Fruit fly (Drosophila melanogaster): ENCODE results near the gene Spn.

Gene Spn

dm6 chr3L:2599214-2599730 is 45.2 kb upstream of the Spn start, which contains the start of the genes CG16985 and CG12182 (continued):
- TF ChIP-seq tap (tag; optimal IDR thresholded peaks at IDR 0.05) (no peak), Six4 (GFP tag; optimal IDR thresholded peaks at IDR 0.05) (no peak), CG1603 (tag; optimal IDR thresholded peaks at IDR 0.05) (no peak), CG2116 (GFP tag; optimal IDR thresholded peaks at IDR 0.05) (peak; percentile 62), Lhr (GFP tag; optimal IDR thresholded peaks at IDR 0.05) (no peak), danr (GFP tag; IDR thresholded peaks at IDR 0.05) (no peak), jigr1 (GFP tag; IDR thresholded peaks at IDR 0.05) (no peak), CG15696 (tag; optimal IDR thresholded peaks at IDR 0.05) (no peak), CG12299 (tag; optimal IDR thresholded peaks at IDR 0.05) (no peak), gsb (GFP tag; IDR thresholded peaks at IDR 0.05) (no peak), sim (GFP tag; IDR thresholded peaks at IDR 0.05) (no peak), fd3F (GFP tag; optimal IDR thresholded peaks at IDR 0.05) (no peak), CrebB (tag; optimal IDR thresholded peaks at IDR 0.05) (no peak), klu (GFP tag; IDR thresholded peaks at IDR 0.05) (no peak), oc (tag; optimal IDR thresholded peaks at IDR 0.05) (no peak), CG14667 (GFP tag; IDR thresholded peaks at IDR 0.05) (no peak), lab (GFP tag; optimal IDR thresholded peaks at IDR 0.05) (no peak), disco-r (GFP tag; optimal IDR thresholded peaks at IDR 0.05) (no peak), ttk (GFP tag; IDR thresholded peaks at IDR 0.05) (no peak), CG14710 (tag; optimal IDR thresholded peaks at IDR 0.05) (peak; percentile 7), ara (GFP tag; IDR thresholded peaks at IDR 0.05) (no peak), Nf-YB (GFP tag; optimal IDR thresholded peaks at IDR 0.05) (no peak), Dfd (GFP tag; optimal IDR thresholded peaks at IDR 0.05) (no peak), kni (GFP tag; optimal IDR thresholded peaks at IDR 0.05) (no peak), Neu2 (GFP tag; optimal IDR thresholded peaks at IDR 0.05; ENCODE audit: borderline replicate concordance) (no peak), dan (GFP tag; IDR thresholded peaks at IDR 0.05) (no peak), CG10321 (GFP tag; IDR thresholded peaks at IDR 0.05) (no peak), BEAF-32 (GFP tag; optimal IDR thresholded peaks at IDR 0.05) (peak; percentile 54), CG16779 (GFP tag; IDR thresholded peaks at IDR 0.05) (no peak), CG10979 (tag; optimal IDR thresholded peaks at IDR 0.05) (no peak), grau (tag; optimal IDR thresholded peaks at IDR 0.05) (peak; percentile 63), NC2β (GFP tag; optimal IDR thresholded peaks at IDR 0.05) (no peak), Med (GFP tag) (peak; percentile 83), croc (GFP tag; conservative IDR thresholded peaks at IDR 0.05) (no peak), C15 (GFP tag; IDR thresholded peaks at IDR 0.05) (no peak), pros (GFP tag; optimal IDR thresholded peaks at IDR 0.05) (no peak), ato (GFP tag; IDR thresholded peaks at IDR 0.05; ENCODE audit: partially characterized antibody) (peak; percentile 69), Tbp (GFP tag; optimal IDR thresholded peaks at IDR 0.05) (no peak), CG10147 (GFP tag; optimal IDR thresholded peaks at IDR 0.05) (no peak), CG11247 (GFP tag; IDR thresholded peaks at IDR 0.05) (no peak), NfI (GFP tag; optimal IDR thresholded peaks at IDR 0.05) (no peak), D19A (tag; optimal IDR thresholded peaks at IDR 0.05) (no peak), MBD-R2 (GFP tag; IDR thresholded peaks at IDR 0.05) (peak; percentile 77), repo (GFP tag; optimal IDR thresholded peaks at IDR 0.05) (no peak), Hr3 (GFP tag; optimal IDR thresholded peaks at IDR 0.05) (no peak), Poxn (GFP tag; IDR thresholded peaks at IDR 0.05) (no peak), vfl (GFP tag; optimal IDR thresholded peaks at IDR 0.05) (no peak), Chrac-16 (GFP tag; optimal IDR thresholded peaks at IDR 0.05) (no peak), br (optimal IDR thresholded peaks at IDR 0.05) (no peak), CG15601 (tag; optimal IDR thresholded peaks at IDR 0.05) (no peak), CTCF (GFP tag; optimal IDR thresholded peaks at IDR 0.05) (peak; percentile 18), CG14050 (GFP tag; IDR thresholded peaks at IDR 0.05) (no peak), Hsf (GFP tag; optimal IDR thresholded peaks at IDR 0.05) (no peak)
